Worm (Caenorhabditis elegans) whole organism, L4 larva: Measurements from ENCODE around the gene C45G9.2.
A peak's percentile ranks its signal among the peaks of the same experiment; 100 is the strongest.

Source experiments
- D1046.2 ChIP-seq: fragments of 200-800 bp; sonication (Bioruptor generic); IDR thresholded peaks from 2 replicates; pipeline ENCODE4 v1.3.6; 2022; ENCODE audit warnings: missing genetic modification characterization, missing compliant biosample characterization
- F26F4.8 ChIP-seq: fragments of 200-800 bp; sonication (Bioruptor generic); conservative IDR thresholded peaks from 2 replicates; pipeline ENCODE4 v1.3.6; 2022; ENCODE audit warnings: missing genetic modification characterization, missing compliant biosample characterization
- F44E2.7 ChIP-seq: fragments of 200-800 bp; sonication (Bioruptor generic); IDR thresholded peaks from 2 replicates; pipeline ENCODE4 v2.1.2; 2022; ENCODE audit warnings: missing genetic modification characterization, missing compliant biosample characterization
- F49E8.2 ChIP-seq: sonication (generic microtip); optimal IDR thresholded peaks from 2 replicates; lab custom pipeline; 2016; ENCODE audit warnings: missing compliant biosample characterization, mild to moderate bottlenecking, missing genetic modification characterization, borderline replicate concordance
- T20F7.1 ChIP-seq: fragments of 200-800 bp; sonication (Bioruptor generic); optimal IDR thresholded peaks from 2 replicates; lab custom pipeline; 2018; ENCODE audit warnings: mild to moderate bottlenecking, missing genetic modification characterization, missing compliant biosample characterization
- Y48G9A.11 ChIP-seq: fragments of 200-800 bp; sonication (Bioruptor generic); IDR thresholded peaks from 2 replicates; pipeline ENCODE4 v1.3.6; 2022; ENCODE audit warnings: missing genetic modification reagents, missing genetic modification characterization, missing compliant biosample characterization
- Y5F2A.4 ChIP-seq: fragments of 200-800 bp; sonication (Bioruptor generic); optimal IDR thresholded peaks from 2 replicates; lab custom pipeline; 2018; ENCODE audit warnings: mild to moderate bottlenecking, missing genetic modification characterization, missing compliant biosample characterization
- ZK546.5 ChIP-seq, 2 experiments: sonication (generic microtip); optimal IDR thresholded peaks; 2 replicates each; lab custom pipeline; 2017; ENCODE audit warnings: missing biosample characterization in 2 of 2, missing genetic modification characterization in 2 of 2
- aha-1 ChIP-seq: fragments of 150-350 bp; peaks from one replicate; lab custom pipeline; 2014; ENCODE audit warnings: missing biosample characterization, missing genetic modification characterization
- ama-1 ChIP-seq: fragments of 150-350 bp; optimal IDR thresholded peaks from 2 replicates; lab custom pipeline; 2014; ENCODE audit warnings: inconsistent platforms, mixed read lengths
- arid-1 ChIP-seq: fragments of 200-800 bp; sonication (Bioruptor generic); conservative IDR thresholded peaks from 2 replicates; pipeline ENCODE4 v1.3.6; 2022; ENCODE audit warnings: missing genetic modification reagents, missing genetic modification characterization, missing compliant biosample characterization
- ceh-44 ChIP-seq: fragments of 200-800 bp; sonication (Bioruptor generic); IDR thresholded peaks from 2 replicates; pipeline ENCODE4 v1.3.6; 2022; ENCODE audit warnings: missing genetic modification reagents, missing genetic modification characterization, missing compliant biosample characterization
- daf-8 ChIP-seq: fragments of 200-800 bp; sonication (Bioruptor generic); IDR thresholded peaks from 2 replicates; pipeline ENCODE4 v1.3.6; 2022; ENCODE audit warnings: missing genetic modification characterization, missing compliant biosample characterization
- dmd-6 ChIP-seq: fragments of 200-800 bp; sonication (Bioruptor generic); IDR thresholded peaks from 2 replicates; pipeline ENCODE4 v1.3.6; 2022; ENCODE audit warnings: missing genetic modification reagents, missing genetic modification characterization, missing compliant biosample characterization
- dve-1 ChIP-seq: sonication (generic microtip); optimal IDR thresholded peaks from 2 replicates; lab custom pipeline; 2017; ENCODE audit warnings: antibody characterized with exemption, mild to moderate bottlenecking, missing genetic modification characterization, missing compliant biosample characterization; ENCODE audit not compliant: insufficient read depth
- egl-43 ChIP-seq: fragments of 200-800 bp; sonication (Bioruptor generic); IDR thresholded peaks from 2 replicates; pipeline ENCODE4 v1.3.6; 2022; ENCODE audit warnings: missing genetic modification reagents, missing genetic modification characterization, missing compliant biosample characterization
- hif-1 ChIP-seq, 2 experiments: sonication (generic microtip); optimal IDR thresholded peaks; 2 replicates each; lab custom pipeline; 2016 to 2017; ENCODE audit warnings: missing compliant biosample characterization in 2 of 2, missing genetic modification characterization in 2 of 2, missing genetic modification reagents in 2 of 2, missing genotype in 2 of 2, mild to moderate bottlenecking in 1 of 2
- lim-7 ChIP-seq: fragments of 200-800 bp; sonication (Bioruptor generic); IDR thresholded peaks from 2 replicates; pipeline ENCODE4 v1.3.6; 2022; ENCODE audit warnings: missing genetic modification characterization, missing compliant biosample characterization
- lin-1 ChIP-seq: fragments of 200-800 bp; sonication (Bioruptor generic); IDR thresholded peaks from 2 replicates; pipeline ENCODE4 v1.3.6; 2022; ENCODE audit warnings: missing genetic modification reagents, missing genetic modification characterization, missing compliant biosample characterization
- lin-13 ChIP-seq: fragments of 150-350 bp; optimal IDR thresholded peaks from 2 replicates; lab custom pipeline; 2014; ENCODE audit warnings: missing biosample characterization, missing genetic modification reagents, missing genetic modification characterization
- lin-38 ChIP-seq: fragments of 200-800 bp; sonication (Bioruptor generic); IDR thresholded peaks from 2 replicates; pipeline ENCODE4 v1.3.6; 2022; ENCODE audit warnings: missing genetic modification reagents, missing genetic modification characterization, missing compliant biosample characterization
- lin-39 ChIP-seq: fragments of 150-350 bp; optimal IDR thresholded peaks from 2 replicates; lab custom pipeline; 2014; ENCODE audit warnings: missing biosample characterization, missing genetic modification reagents, missing genetic modification characterization
- lir-3 ChIP-seq: sonication (generic microtip); optimal IDR thresholded peaks from 2 replicates; lab custom pipeline; 2016; ENCODE audit warnings: mild to moderate bottlenecking, missing genetic modification characterization, missing compliant biosample characterization
- mep-1 ChIP-seq: fragments of 150-350 bp; sonication (generic microtip); optimal IDR thresholded peaks from 3 replicates; lab custom pipeline; 2014; ENCODE audit warnings: missing biosample characterization, missing genetic modification characterization
- mes-2 ChIP-seq: sonication (generic microtip); optimal IDR thresholded peaks from 2 replicates; lab custom pipeline; 2016; ENCODE audit warnings: missing genotype, mild to moderate bottlenecking, missing genetic modification characterization, missing compliant biosample characterization; ENCODE audit not compliant: poor library complexity, severe bottlenecking
- nhr-10 ChIP-seq: fragments of 150-350 bp; optimal IDR thresholded peaks from 2 replicates; lab custom pipeline; 2014; ENCODE audit warnings: missing biosample characterization, missing genetic modification characterization
- nhr-11 ChIP-seq: fragments of 150-350 bp; optimal IDR thresholded peaks from 2 replicates; lab custom pipeline; 2014; ENCODE audit warnings: missing biosample characterization, missing genetic modification characterization
- nhr-111 ChIP-seq: fragments of 200-800 bp; sonication (Bioruptor generic); optimal IDR thresholded peaks from 2 replicates; lab custom pipeline; 2018; ENCODE audit warnings: mild to moderate bottlenecking, missing genetic modification characterization, missing compliant biosample characterization
- nhr-76 ChIP-seq: fragments of 150-350 bp; optimal IDR thresholded peaks from 2 replicates; lab custom pipeline; 2014; ENCODE audit warnings: missing biosample characterization, missing genetic modification characterization
- nhr-77 ChIP-seq: fragments of 150-350 bp; optimal IDR thresholded peaks from 2 replicates; lab custom pipeline; 2014; ENCODE audit warnings: missing biosample characterization, missing genetic modification characterization
- pha-4 ChIP-seq, 2 experiments: fragments of 150-350 bp in 1 of 2; fragments of 200-800 bp in 1 of 2; sonication (Bioruptor generic) in 1 of 2; IDR thresholded peaks in 1 of 2; optimal IDR thresholded peaks in 1 of 2; 2 replicates each; pipeline versions ENCODE4 v1.3.6 to Lab custom; 2014 to 2022; ENCODE audit warnings: missing genetic modification characterization in 2 of 2, missing genetic modification reagents in 2 of 2, missing biosample characterization in 1 of 2, missing compliant biosample characterization in 1 of 2
- php-3 ChIP-seq: fragments of 200-800 bp; sonication (Bioruptor generic); IDR thresholded peaks from 2 replicates; pipeline ENCODE4 v1.3.6; 2022; ENCODE audit warnings: missing genetic modification reagents, missing genetic modification characterization, missing compliant biosample characterization
- pqm-1 ChIP-seq: sonication (generic microtip); optimal IDR thresholded peaks from 2 replicates; lab custom pipeline; 2017; ENCODE audit warnings: missing biosample characterization, missing genetic modification characterization
- rbr-2 ChIP-seq: sonication (generic microtip); optimal IDR thresholded peaks from 2 replicates; lab custom pipeline; 2016; ENCODE audit warnings: missing genotype, missing genetic modification characterization, missing compliant biosample characterization
- saeg-2 ChIP-seq: fragments of 200-800 bp; sonication (Bioruptor generic); IDR thresholded peaks from 2 replicates; pipeline ENCODE4 v1.3.6; 2022; ENCODE audit warnings: missing genetic modification reagents, missing genetic modification characterization, missing compliant biosample characterization
- sdz-12 ChIP-seq: fragments of 200-800 bp; sonication (Bioruptor generic); optimal IDR thresholded peaks from 2 replicates; lab custom pipeline; 2018; ENCODE audit warnings: mild to moderate bottlenecking, missing genetic modification characterization, missing compliant biosample characterization
- snpc-1.2 ChIP-seq: fragments of 200-800 bp; sonication (Bioruptor generic); IDR thresholded peaks from 2 replicates; pipeline ENCODE4 v1.3.6; 2022; ENCODE audit warnings: missing genetic modification reagents, missing genetic modification characterization, missing compliant biosample characterization
- unc-62 ChIP-seq, 3 experiments: fragments of 150-350 bp in 1 of 3; sonication (generic microtip); optimal IDR thresholded peaks in 2 of 3; peaks in 1 of 3; 1 replicate in 1 of 3; 2 replicates in 2 of 3; lab custom pipeline; 2014 to 2017; ENCODE audit warnings: missing biosample characterization in 3 of 3, missing genetic modification characterization in 3 of 3, missing genetic modification reagents in 3 of 3, missing genotype in 1 of 3
- vab-7 ChIP-seq: fragments of 200-800 bp; sonication (Bioruptor generic); IDR thresholded peaks from 2 replicates; pipeline ENCODE4 v1.3.6; 2022; ENCODE audit warnings: missing genetic modification reagents, missing genetic modification characterization, missing compliant biosample characterization
- zip-2 ChIP-seq: fragments of 150-350 bp; optimal IDR thresholded peaks from 2 replicates; lab custom pipeline; 2014; ENCODE audit warnings: missing biosample characterization, missing genetic modification characterization
- ztf-7 ChIP-seq: fragments of 150-350 bp; optimal IDR thresholded peaks from 2 replicates; lab custom pipeline; 2014; ENCODE audit warnings: missing biosample characterization, missing genetic modification characterization

Gene C45G9.2

ce11 chrIII:5047175-5047574 lies 21.7 kb upstream of the C45G9.2 start, which contains the start of gene txbp-3 (continued):
- TF ChIP-seq hif-1 (tag; optimal IDR thresholded peaks at IDR 0.05; lab: Kevin White, UChicago) (peak in 1 of 2 experiments; percentile 33), Y48G9A.11 (GFP tag; lab: Robert Waterston, UW) (no peak), nhr-111 (GFP tag; lab: Kevin White, UChicago) (no peak), lin-1 (GFP tag; lab: Robert Waterston, UW) (no peak), nhr-77 (tag; lab: Kevin White, UChicago) (peak; percentile 42), Y5F2A.4 (GFP tag; lab: Kevin White, UChicago) (no peak), lin-38 (GFP tag; lab: Robert Waterston, UW) (no peak), sdz-12 (GFP tag; lab: Kevin White, UChicago) (no peak), T20F7.1 (GFP tag; lab: Kevin White, UChicago) (peak; percentile 25), pqm-1 (peak; percentile 85), php-3 (GFP tag; lab: Robert Waterston, UW) (no peak), mep-1 (tag; lab: Kevin White, UChicago) (peak; percentile 71), egl-43 (GFP tag; lab: Robert Waterston, UW) (no peak), dmd-6 (GFP tag; lab: Robert Waterston, UW) (peak; percentile 57; the same call in 1 of the 2 replicates), nhr-76 (tag; lab: Kevin White, UChicago) (no peak), saeg-2 (GFP tag; lab: Robert Waterston, UW) (no peak), dve-1 (tag; lab: Kevin White, UChicago) (peak; percentile 79), ztf-7 (no peak), mes-2 (tag; lab: Kevin White, UChicago) (peak; percentile 83), aha-1 (tag; lab: Kevin White, UChicago) (no peak), daf-8 (GFP tag; lab: Robert Waterston, UW) (no peak), D1046.2 (no peak), arid-1 (GFP tag; lab: Robert Waterston, UW) (no peak), lim-7 (GFP tag; lab: Robert Waterston, UW) (no peak), F49E8.2 (no peak), rbr-2 (tag; lab: Kevin White, UChicago) (peak; percentile 1), unc-62 (GFP tag; optimal IDR thresholded peaks at IDR 0.05 in 1 of 2; lab: Kevin White, UChicago) (peak in 1 of 2 experiments; percentile 20), unc-62 (tag; optimal IDR thresholded peaks at IDR 0.05; lab: Kevin White, UChicago) (no peak)

- no peak for TF ChIP-seq ama-1
- no peak for TF ChIP-seq nhr-11 (tag; lab: Kevin White, UChicago)
- TF ChIP-seq lin-13 (GFP tag; lab: Kevin White, UChicago), result no peak
- no peak for TF ChIP-seq ceh-44 (GFP tag; lab: Robert Waterston, UW)
- no peak for TF ChIP-seq ZK546.5 (tag; optimal IDR thresholded peaks at IDR 0.05; lab: Kevin White, UChicago)
- no peak for TF ChIP-seq mes-2 (tag; lab: Kevin White, UChicago)
- TF ChIP-seq hif-1 (tag; optimal IDR thresholded peaks at IDR 0.05; lab: Kevin White, UChicago), result no peak
- no peak for TF ChIP-seq pha-4 (GFP tag; IDR thresholded peaks at IDR 0.05; lab: Robert Waterston, UW)
- no peak for TF ChIP-seq pha-4 (tag; optimal IDR thresholded peaks at IDR 0.05; lab: Kevin White, UChicago)
- TF ChIP-seq T20F7.1 (GFP tag; lab: Kevin White, UChicago), result no peak
- TF ChIP-seq lir-3 (tag; lab: Kevin White, UChicago), result no peak
- TF ChIP-seq arid-1 (GFP tag; lab: Robert Waterston, UW), result no peak
- no peak for TF ChIP-seq nhr-111 (GFP tag; lab: Kevin White, UChicago)
- TF ChIP-seq zip-2, result no peak
- no peak for TF ChIP-seq F44E2.7 (GFP tag; lab: Robert Waterston, UW)
- no peak for TF ChIP-seq F26F4.8 (GFP tag; lab: Robert Waterston, UW)
- TF ChIP-seq lim-7 (GFP tag; lab: Robert Waterston, UW), result no peak
- no peak for TF ChIP-seq vab-7 (GFP tag; lab: Robert Waterston, UW)
- TF ChIP-seq lin-39 (tag; lab: Kevin White, UChicago), result no peak
- TF ChIP-seq nhr-10 (tag; lab: Kevin White, UChicago), result no peak
- TF ChIP-seq snpc-1.2, result no peak
Measured at ce11 chrIII:5047740-5048139, 21.1 kb upstream of the C45G9.2 start, which contains the start of gene C45G9.5. TSS of gene C45G9.5 (plus strand) at chrIII:5048117.
